Fruit fly (Drosophila melanogaster) whole organism, wandering third instar larva: ENCODE results near the gene dsh.
A peak's percentile ranks its signal among the peaks of the same experiment; 100 is the strongest.

Experiments
- Abd-B ChIP-seq: fragments of >200 bp; optimal IDR thresholded peaks from 2 replicates; lab custom pipeline; 2017; ENCODE audit warnings: missing biosample characterization, missing genetic modification characterization
- CG9705 ChIP-seq: fragments of 200-800 bp; sonication (Bioruptor generic); optimal IDR thresholded peaks from 2 replicates; lab custom pipeline; 2018; ENCODE audit warnings: missing biosample characterization, mild to moderate bottlenecking, missing genetic modification characterization
- CrebA ChIP-seq: fragments of 200-800 bp; sonication (Bioruptor generic); optimal IDR thresholded peaks from 2 replicates; lab custom pipeline; 2016; ENCODE audit warnings: missing biosample characterization, mild to moderate bottlenecking, missing genetic modification characterization, borderline replicate concordance
- Dfd ChIP-seq: fragments of >200 bp; optimal IDR thresholded peaks from 2 replicates; lab custom pipeline; 2017; ENCODE audit warnings: missing biosample characterization, missing genetic modification characterization
- GATAd ChIP-seq: sonication (Bioruptor generic); optimal IDR thresholded peaks from 2 replicates; lab custom pipeline; 2016; ENCODE audit warnings: missing biosample characterization, missing genetic modification characterization
- HLH106 ChIP-seq: fragments of 200-800 bp; optimal IDR thresholded peaks from 3 replicates; lab custom pipeline; 2019; ENCODE audit warnings: missing biosample characterization, mild to moderate bottlenecking, missing genetic modification characterization, moderate library complexity
- Hnf4 ChIP-seq: fragments of 200-800 bp; sonication (Bioruptor generic); optimal IDR thresholded peaks from 2 replicates; lab custom pipeline; 2016; ENCODE audit warnings: missing biosample characterization, mild to moderate bottlenecking, missing genetic modification characterization
- Hr78 ChIP-seq: fragments of >200 bp; optimal IDR thresholded peaks from 2 replicates; lab custom pipeline; 2017; ENCODE audit warnings: missing biosample characterization, missing genetic modification characterization
- Hr83 ChIP-seq: fragments of 200-300 bp; sonication (Bioruptor generic); optimal IDR thresholded peaks from 2 replicates; lab custom pipeline; 2016; ENCODE audit warnings: missing biosample characterization, mild to moderate bottlenecking, missing genetic modification characterization, moderate library complexity; ENCODE audit not compliant: poor library complexity, severe bottlenecking
- Jra ChIP-seq: sonication (Bioruptor generic); optimal IDR thresholded peaks from 2 replicates; lab custom pipeline; 2016; ENCODE audit warnings: missing biosample characterization, missing genetic modification characterization
- Mio ChIP-seq: sonication (Bioruptor generic); optimal IDR thresholded peaks from 2 replicates; lab custom pipeline; 2016; ENCODE audit warnings: missing biosample characterization, missing genetic modification characterization
- Myc ChIP-seq: fragments of >200 bp; optimal IDR thresholded peaks from 2 replicates; lab custom pipeline; 2017
- N ChIP-seq: fragments of >200 bp; optimal IDR thresholded peaks from 2 replicates; lab custom pipeline; 2018; ENCODE audit warnings: missing biosample characterization, missing external identifiers, missing genetic modification characterization
- OdsH ChIP-seq: fragments of 200-800 bp; sonication (Bioruptor generic); optimal IDR thresholded peaks from 2 replicates; lab custom pipeline; 2016; ENCODE audit warnings: missing biosample characterization, mild to moderate bottlenecking, missing genetic modification characterization
- Rel ChIP-seq, 2 experiments: fragments of 200-800 bp; sonication (Bioruptor generic) in 1 of 2; optimal IDR thresholded peaks; 2 replicates in 1 of 2; 3 replicates in 1 of 2; lab custom pipeline; 2016 to 2019; ENCODE audit warnings: mild to moderate bottlenecking in 2 of 2, missing biosample characterization in 2 of 2, missing genetic modification characterization in 2 of 2, moderate library complexity in 1 of 2
- Sp1 ChIP-seq: fragments of 200-800 bp; sonication (Bioruptor generic); optimal IDR thresholded peaks from 3 replicates; lab custom pipeline; 2019; ENCODE audit warnings: missing biosample characterization, mild to moderate bottlenecking, missing genetic modification characterization, moderate library complexity
- br ChIP-seq: fragments of 200-800 bp; sonication (Bioruptor generic); optimal IDR thresholded peaks from 2 replicates; lab custom pipeline; 2016; ENCODE audit warnings: missing biosample characterization, missing genetic modification characterization
- brk ChIP-seq: fragments of 200-800 bp; sonication (Bioruptor generic); optimal IDR thresholded peaks from 2 replicates; lab custom pipeline; 2016; ENCODE audit warnings: missing biosample characterization, mild to moderate bottlenecking, missing genetic modification characterization
- dmrt93B ChIP-seq: fragments of 200-800 bp; sonication (Bioruptor generic); optimal IDR thresholded peaks from 2 replicates; lab custom pipeline; 2018; ENCODE audit warnings: missing biosample characterization, mild to moderate bottlenecking, missing genetic modification characterization
- dsf ChIP-seq: sonication (Bioruptor generic); optimal IDR thresholded peaks from 2 replicates; lab custom pipeline; 2016; ENCODE audit warnings: missing biosample characterization, missing genetic modification characterization, borderline replicate concordance
- foxo ChIP-seq, 2 experiments: fragments of 200-800 bp; sonication (Bioruptor generic); optimal IDR thresholded peaks; 2 replicates in 1 of 2; 3 replicates in 1 of 2; lab custom pipeline; 2016 to 2017; ENCODE audit warnings: missing biosample characterization in 2 of 2, missing genetic modification characterization in 2 of 2
- fru ChIP-seq: fragments of 200-800 bp; sonication (Bioruptor generic); optimal IDR thresholded peaks from 3 replicates; lab custom pipeline; 2016; ENCODE audit warnings: missing biosample characterization, mild to moderate bottlenecking, missing genetic modification characterization
- h ChIP-seq: fragments of 200-800 bp; sonication (Bioruptor generic); optimal IDR thresholded peaks from 3 replicates; lab custom pipeline; 2016; ENCODE audit warnings: missing biosample characterization, mild to moderate bottlenecking, missing genetic modification characterization
- jim ChIP-seq: fragments of 175-275, 200-325 bp; sonication (Bioruptor generic); optimal IDR thresholded peaks from 2 replicates; lab custom pipeline; 2016; ENCODE audit warnings: missing biosample characterization, mild to moderate bottlenecking, missing genetic modification characterization
- lola ChIP-seq: fragments of >200 bp; optimal IDR thresholded peaks from 2 replicates; lab custom pipeline; 2017; ENCODE audit warnings: missing biosample characterization, missing genetic modification characterization
- pan ChIP-seq: fragments of >200 bp; optimal IDR thresholded peaks from 2 replicates; lab custom pipeline; 2017
- psq ChIP-seq: fragments of 200-800 bp; sonication (Bioruptor generic); optimal IDR thresholded peaks from 3 replicates; lab custom pipeline; 2017; ENCODE audit warnings: missing biosample characterization, mild to moderate bottlenecking, missing genetic modification characterization, moderate library complexity
- rgr ChIP-seq: fragments of 200-800 bp; sonication (Bioruptor generic); optimal IDR thresholded peaks from 3 replicates; lab custom pipeline; 2016; ENCODE audit warnings: missing biosample characterization, mild to moderate bottlenecking, missing genetic modification characterization
- sage ChIP-seq: fragments of 200-800 bp; sonication (Bioruptor generic); optimal IDR thresholded peaks from 2 replicates; lab custom pipeline; 2016; ENCODE audit warnings: missing biosample characterization, mild to moderate bottlenecking, missing genetic modification characterization
- sv ChIP-seq: fragments of 200-800 bp; sonication (Bioruptor generic); optimal IDR thresholded peaks from 3 replicates; lab custom pipeline; 2016; ENCODE audit warnings: missing biosample characterization, missing genetic modification characterization
- tai ChIP-seq: sonication (Bioruptor generic); optimal IDR thresholded peaks from 2 replicates; lab custom pipeline; 2016; ENCODE audit warnings: missing biosample characterization, missing genetic modification characterization
- usp ChIP-seq: fragments of >200 bp; optimal IDR thresholded peaks from 2 replicates; lab custom pipeline; 2017; ENCODE audit warnings: missing biosample characterization, missing genetic modification characterization
- woc ChIP-seq: sonication (Bioruptor generic); optimal IDR thresholded peaks from 2 replicates; lab custom pipeline; 2016; ENCODE audit warnings: missing biosample characterization, mild to moderate bottlenecking, missing genetic modification characterization

Gene dsh

dm6 chrX:11379139-11379538 is 23.5 kb downstream of the dsh start:
- TF ChIP-seq sage (GFP tag; lab: Kevin White, UChicago) (no peak), Sp1 (GFP tag; lab: Kevin White, UChicago) (peak; percentile 17), sv (GFP tag; lab: Kevin White, UChicago) (no peak), woc (GFP tag; lab: Kevin White, UChicago) (no peak), br (GFP tag; lab: Kevin White, UChicago) (no peak), usp (no peak), Jra (GFP tag; lab: Kevin White, UChicago) (no peak), brk (GFP tag; lab: Kevin White, UChicago) (no peak), tai (GFP tag; lab: Kevin White, UChicago) (no peak), rgr (GFP tag; lab: Kevin White, UChicago) (no peak), CG9705 (GFP tag; lab: Kevin White, UChicago) (no peak), Hr78 (GFP tag; lab: Kevin White, UChicago) (no peak), Rel (GFP tag; optimal IDR thresholded peaks at IDR 0.05; lab: Kevin White, UChicago) (no peak), Rel (tag; optimal IDR thresholded peaks at IDR 0.05; lab: Kevin White, UChicago) (no peak), Myc (lab: Kevin White, UChicago) (no peak), Hr83 (no peak), psq (GFP tag; lab: Kevin White, UChicago) (no peak), HLH106 (tag; lab: Kevin White, UChicago) (peak; percentile 26), OdsH (no peak), lola (GFP tag; lab: Kevin White, UChicago) (no peak), h (GFP tag; lab: Kevin White, UChicago) (no peak), N (GFP tag; lab: Kevin White, UChicago) (no peak), Hnf4 (GFP tag; lab: Kevin White, UChicago) (no peak), foxo (GFP tag; optimal IDR thresholded peaks at IDR 0.05; lab: Kevin White, UChicago) (peak in 1 of 2 experiments; percentile 16), fru (GFP tag; lab: Kevin White, UChicago) (peak; percentile 3), Abd-B (no peak), Dfd (GFP tag; lab: Kevin White, UChicago) (no peak), dsf (GFP tag; lab: Kevin White, UChicago) (no peak), jim (GFP tag; lab: Kevin White, UChicago) (no peak), GATAd (GFP tag; lab: Kevin White, UChicago) (no peak), pan (lab: Kevin White, UChicago) (no peak)

DNA sequence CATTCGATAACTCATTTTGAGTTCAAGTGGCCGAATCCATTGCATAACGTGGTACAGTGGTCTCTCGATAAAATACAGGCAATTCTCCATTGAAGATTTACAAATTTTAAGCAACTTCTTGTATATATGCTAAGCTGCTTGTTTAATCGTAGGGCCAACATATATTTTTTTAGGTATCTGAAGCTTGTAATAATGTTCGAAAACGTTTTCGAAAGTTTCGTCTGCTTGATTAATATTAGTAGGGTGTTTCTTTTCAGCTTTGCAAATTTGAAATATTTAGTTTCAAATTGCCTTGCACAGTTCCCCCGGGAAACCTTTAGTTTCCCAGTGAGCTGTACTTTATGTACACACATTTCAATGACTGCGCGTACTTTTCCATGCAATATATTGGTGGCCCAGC is 24.1 kb downstream of the dsh start:
- TF ChIP-seq Abd-B: no peak
- no peak for TF ChIP-seq pan (lab: Kevin White, UChicago)
- no peak for TF ChIP-seq psq (GFP tag; lab: Kevin White, UChicago)
- TF ChIP-seq Mio (GFP tag; lab: Kevin White, UChicago): no peak

dm6 chrX:11382588-11382987 is 26.9 kb downstream of the dsh start:
- TF ChIP-seq br (GFP tag; lab: Kevin White, UChicago) (no peak), rgr (GFP tag; lab: Kevin White, UChicago) (no peak), Dfd (GFP tag; lab: Kevin White, UChicago) (no peak), woc (GFP tag; lab: Kevin White, UChicago) (no peak), Jra (GFP tag; lab: Kevin White, UChicago) (no peak), Sp1 (GFP tag; lab: Kevin White, UChicago) (no peak), sage (GFP tag; lab: Kevin White, UChicago) (no peak), pan (lab: Kevin White, UChicago) (no peak), usp (no peak), Abd-B (no peak), psq (GFP tag; lab: Kevin White, UChicago) (no peak), Rel (GFP tag; optimal IDR thresholded peaks at IDR 0.05; lab: Kevin White, UChicago) (no peak), Rel (tag; optimal IDR thresholded peaks at IDR 0.05; lab: Kevin White, UChicago) (no peak), dsf (GFP tag; lab: Kevin White, UChicago) (no peak), jim (GFP tag; lab: Kevin White, UChicago) (no peak), Mio (GFP tag; lab: Kevin White, UChicago) (no peak), CrebA (GFP tag; lab: Kevin White, UChicago) (no peak)

DNA sequence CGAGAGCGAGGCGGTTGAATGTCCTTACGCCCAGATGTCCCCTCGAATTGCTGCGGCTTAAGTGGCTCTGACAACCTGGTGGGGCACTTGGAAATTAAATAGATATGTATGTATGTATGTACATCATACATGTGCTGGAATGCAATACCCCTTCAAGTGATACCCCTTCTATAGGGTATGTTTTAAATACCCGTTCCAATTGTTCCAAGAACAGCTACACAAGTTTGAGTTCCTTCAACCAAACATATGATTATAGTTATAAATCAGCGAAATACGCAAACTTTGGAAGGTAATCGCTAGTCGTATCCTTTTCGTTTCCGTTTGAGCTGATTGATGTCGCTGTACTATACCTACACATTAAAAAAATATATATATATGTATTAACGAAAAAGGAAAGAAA is 27.8 kb downstream of the dsh start:
- no peak for TF ChIP-seq dmrt93B
- TF ChIP-seq, all 38 proteins: peak for 0
